Fruit fly (Drosophila melanogaster) S2 (cell line): ENCODE results near the gene mid.

ENCODE experiments used
- CG8478 ChIP-seq: fragments of >200 bp; optimal IDR thresholded peaks from 2 replicates; lab custom pipeline; 2018
- CTCF ChIP-seq, 2 experiments: fragments of >200 bp; optimal IDR thresholded peaks; 2 replicates each; lab custom pipeline; 2018

The mid gene

DNA sequence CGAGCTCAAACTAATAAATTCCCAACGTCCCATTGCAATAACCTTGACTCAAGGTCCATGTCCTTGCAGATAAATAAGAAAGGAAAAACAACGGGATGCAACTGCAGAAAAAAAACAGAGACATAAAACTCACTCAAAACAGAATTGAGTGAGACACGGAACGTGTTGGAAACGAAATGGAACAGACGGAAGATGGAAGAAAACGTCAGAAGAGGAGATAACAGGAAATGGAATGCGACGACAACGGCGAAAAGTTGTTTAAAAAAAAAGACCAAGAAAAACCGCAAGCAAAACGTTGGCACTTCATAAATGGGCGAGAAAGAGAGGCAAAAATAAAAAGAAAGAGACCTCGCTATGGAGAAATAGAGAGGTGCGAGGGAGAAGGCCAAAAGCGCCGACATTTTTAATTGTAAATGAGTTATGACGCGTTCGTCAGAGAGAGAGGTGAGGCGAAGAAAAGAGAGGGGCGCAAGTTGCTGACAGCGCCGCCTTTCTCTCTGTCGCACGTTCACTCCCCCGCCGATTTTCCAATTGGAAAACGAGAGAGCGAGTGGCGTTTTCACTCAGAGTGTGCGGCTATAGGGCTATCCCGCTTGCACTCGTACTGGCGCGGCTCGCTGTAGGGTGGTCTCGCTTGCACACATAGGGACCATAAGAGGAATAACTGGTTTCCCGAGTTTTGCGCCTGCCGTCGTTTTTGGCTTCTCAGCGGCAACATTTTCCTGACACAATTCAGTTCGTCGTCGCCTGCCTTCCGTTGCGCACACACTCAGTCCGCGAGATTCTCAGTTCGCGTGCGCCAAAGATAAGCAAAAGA lies at the start of gene mid:
mid (plus strand) TSS at position 733 of the 817 bp plus-strand sequence.
- TF ChIP-seq CG8478 (lab: Kevin White, UChicago) = peak; percentile 77
- TF ChIP-seq CTCF (optimal IDR thresholded peaks at IDR 0.05; lab: Kevin White, UChicago) = peak; percentile 39 to 63

DNA sequence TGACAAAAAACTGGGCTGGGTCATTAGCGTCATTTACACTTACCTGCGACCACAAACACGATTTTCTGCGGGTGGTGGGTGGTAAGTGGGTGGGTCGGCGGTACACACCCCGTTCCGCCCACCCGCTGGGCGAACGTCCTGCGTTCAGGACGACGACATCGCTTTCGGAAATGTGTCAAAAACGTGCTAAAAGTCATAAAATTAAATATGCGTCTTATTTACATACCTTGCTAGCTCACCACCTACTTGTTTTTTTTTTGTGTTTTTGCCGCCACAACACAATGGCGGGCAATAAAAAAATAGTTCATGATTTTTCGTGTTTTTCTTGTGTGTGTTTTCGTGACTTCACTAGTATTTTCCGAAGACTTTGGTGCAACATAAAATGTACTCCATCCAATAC lies 48.9 kb upstream of the mid start:
- TF ChIP-seq CG8478 (lab: Kevin White, UChicago) = no peak
- TF ChIP-seq CTCF (optimal IDR thresholded peaks at IDR 0.05; lab: Kevin White, UChicago) = no peak

- no peak for TF ChIP-seq CTCF (optimal IDR thresholded peaks at IDR 0.05; lab: Kevin White, UChicago)
- no peak for TF ChIP-seq CG8478 (lab: Kevin White, UChicago)
Measured at dm6 chr2L:5414635-5415191, 46.7 kb upstream of the mid start.

DNA sequence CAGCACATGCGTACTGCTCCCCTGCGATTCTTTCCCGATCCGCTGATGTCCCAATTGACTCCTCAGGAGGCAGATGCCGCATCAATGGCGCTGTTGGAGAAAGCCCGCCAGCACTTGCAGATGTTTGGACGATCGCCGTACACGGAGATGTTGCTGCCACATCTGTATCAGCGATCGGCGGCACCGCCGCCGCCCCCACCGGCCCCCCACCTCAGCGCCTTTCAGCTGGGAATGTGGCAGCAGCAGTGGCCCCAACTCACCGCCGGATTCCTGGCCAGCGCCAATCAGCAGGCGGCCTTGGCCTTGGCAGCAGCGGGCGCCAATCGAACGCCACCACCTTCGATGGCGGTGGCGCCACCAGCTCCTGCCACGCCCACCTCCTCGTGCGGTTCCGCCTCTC lies 46.1 kb upstream of the mid start:
- TF ChIP-seq CTCF (optimal IDR thresholded peaks at IDR 0.05; lab: Kevin White, UChicago) (no peak), CG8478 (lab: Kevin White, UChicago) (no peak)

dm6 chr2L:5421570-5422004 lies 39.9 kb upstream of the mid start:
- no peak for TF ChIP-seq CG8478 (lab: Kevin White, UChicago)
- TF ChIP-seq CTCF (optimal IDR thresholded peaks at IDR 0.05; lab: Kevin White, UChicago) = no peak

- TF ChIP-seq CG8478 (lab: Kevin White, UChicago) (no peak), CTCF (optimal IDR thresholded peaks at IDR 0.05; lab: Kevin White, UChicago) (no peak)
Measured at dm6 chr2L:5425341-5425740, 36.1 kb upstream of the mid start.

- TF ChIP-seq CTCF (optimal IDR thresholded peaks at IDR 0.05; lab: Kevin White, UChicago) (no peak), CG8478 (lab: Kevin White, UChicago) (no peak)
Measured at dm6 chr2L:5426843-5427540, 34.4 kb upstream of the mid start.

dm6 chr2L:5428776-5429549 lies 32.5 kb upstream of the mid start:
- no peak for TF ChIP-seq CG8478 (lab: Kevin White, UChicago)
- no peak for TF ChIP-seq CTCF (optimal IDR thresholded peaks at IDR 0.05; lab: Kevin White, UChicago)

DNA sequence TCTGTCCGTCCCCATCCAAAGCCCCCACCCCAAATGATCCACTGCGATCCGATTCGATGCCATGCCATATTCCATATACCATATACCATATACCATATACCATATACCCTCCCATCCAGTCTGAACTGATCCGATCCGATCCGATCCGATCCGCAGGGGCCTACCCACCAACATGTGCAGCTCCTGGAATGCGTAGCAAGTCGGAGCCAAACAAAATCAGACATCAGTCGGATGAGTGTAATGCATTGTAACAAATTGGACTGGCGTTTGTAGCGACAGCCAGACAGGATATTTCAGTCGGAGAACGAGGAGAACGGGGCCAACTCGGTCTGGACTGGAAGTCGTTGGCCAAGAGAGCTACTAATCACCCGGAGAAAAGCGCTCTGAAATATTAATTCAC lies 31.7 kb upstream of the mid start:
- no peak for TF ChIP-seq CTCF (optimal IDR thresholded peaks at IDR 0.05; lab: Kevin White, UChicago)
- no peak for TF ChIP-seq CG8478 (lab: Kevin White, UChicago)

DNA sequence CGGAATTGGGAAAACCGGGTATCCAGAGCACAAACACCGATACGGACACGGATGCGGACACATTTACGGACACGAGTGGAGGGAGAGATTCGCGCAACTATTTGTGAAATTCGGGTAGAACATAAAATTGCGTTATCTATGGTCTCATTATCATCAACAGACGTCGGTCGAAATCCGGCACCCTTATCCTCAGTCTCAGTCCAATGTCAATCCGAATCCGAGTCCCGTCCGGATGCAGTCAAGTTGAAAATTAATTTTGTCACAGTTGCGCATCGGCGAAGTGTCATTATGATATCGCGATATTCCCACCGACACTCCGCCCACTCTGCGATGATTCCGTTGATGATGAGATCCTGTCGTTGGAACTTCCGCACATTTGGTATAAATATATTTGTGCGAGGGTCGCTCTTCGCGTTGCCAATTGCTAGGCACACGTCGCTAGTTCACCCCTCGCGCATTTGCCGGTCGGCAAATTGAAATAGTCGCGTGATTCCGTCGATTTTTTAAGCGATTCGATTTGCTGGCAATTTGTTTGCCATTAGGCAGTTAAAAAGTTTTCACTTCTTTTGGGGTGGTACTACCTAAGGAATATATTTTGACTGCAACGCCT lies 29.3 kb upstream of the mid start:
- no peak for TF ChIP-seq CG8478 (lab: Kevin White, UChicago)
- TF ChIP-seq CTCF (optimal IDR thresholded peaks at IDR 0.05; lab: Kevin White, UChicago) = no peak

dm6 chr2L:5432798-5433197 lies 28.6 kb upstream of the mid start:
- TF ChIP-seq CTCF (optimal IDR thresholded peaks at IDR 0.05; lab: Kevin White, UChicago) (no peak), CG8478 (lab: Kevin White, UChicago) (no peak)

- no peak for TF ChIP-seq CG8478 (lab: Kevin White, UChicago)
Measured at dm6 chr2L:5433403-5434023, 27.9 kb upstream of the mid start.

DNA sequence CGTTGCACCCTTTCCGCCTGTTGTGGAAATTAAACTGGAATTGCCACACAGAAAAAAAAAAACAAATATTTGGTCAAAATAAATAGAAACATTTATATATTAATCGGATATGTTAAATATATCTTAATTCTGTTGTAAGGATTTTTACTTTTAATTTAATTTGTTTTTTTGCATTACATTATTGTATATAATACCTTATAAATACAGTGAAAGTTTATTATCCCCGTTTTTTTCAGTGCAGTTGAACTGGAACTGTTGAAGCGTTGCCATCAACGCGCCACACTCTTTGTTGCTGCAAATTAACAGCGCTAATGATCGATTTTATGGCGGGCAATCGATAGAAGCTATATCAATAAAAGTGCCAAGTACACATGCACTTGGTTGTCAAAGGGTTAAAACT lies 27.1 kb upstream of the mid start:
- TF ChIP-seq CG8478 (lab: Kevin White, UChicago) = no peak
- TF ChIP-seq CTCF (optimal IDR thresholded peaks at IDR 0.05; lab: Kevin White, UChicago) = no peak
